Worm (Caenorhabditis elegans) whole organism, L4/young adult: ENCODE results near the gene C03A7.2.

Experiments
- W03F9.2 ChIP-seq: fragments of 150-350 bp; optimal IDR thresholded peaks from 2 replicates; lab custom pipeline; 2014; ENCODE audit warnings: missing biosample characterization, missing genetic modification characterization
- dao-5 ChIP-seq: sonication (generic microtip); optimal IDR thresholded peaks from 2 replicates; lab custom pipeline; 2016; ENCODE audit warnings: missing genotype, missing genetic modification characterization, moderate library complexity, missing compliant biosample characterization
- him-1 ChIP-seq: sonication (generic microtip); optimal IDR thresholded peaks from 2 replicates; lab custom pipeline; 2016; ENCODE audit warnings: missing genotype, missing genetic modification reagents, missing genetic modification characterization, missing compliant biosample characterization

ce11 chrV:5137919-5138318, 43.8 kb upstream of the C03A7.2 start, which contains the start of gene F14F9.3:
- TF ChIP-seq him-1 (tag; lab: Kevin White, UChicago) (no peak), W03F9.2 (no peak), dao-5 (tag; lab: Kevin White, UChicago) (no peak)
